Fruit fly (Drosophila melanogaster): ENCODE data around the gene Jon65Aii.

Gene Jon65Aii

DNA sequence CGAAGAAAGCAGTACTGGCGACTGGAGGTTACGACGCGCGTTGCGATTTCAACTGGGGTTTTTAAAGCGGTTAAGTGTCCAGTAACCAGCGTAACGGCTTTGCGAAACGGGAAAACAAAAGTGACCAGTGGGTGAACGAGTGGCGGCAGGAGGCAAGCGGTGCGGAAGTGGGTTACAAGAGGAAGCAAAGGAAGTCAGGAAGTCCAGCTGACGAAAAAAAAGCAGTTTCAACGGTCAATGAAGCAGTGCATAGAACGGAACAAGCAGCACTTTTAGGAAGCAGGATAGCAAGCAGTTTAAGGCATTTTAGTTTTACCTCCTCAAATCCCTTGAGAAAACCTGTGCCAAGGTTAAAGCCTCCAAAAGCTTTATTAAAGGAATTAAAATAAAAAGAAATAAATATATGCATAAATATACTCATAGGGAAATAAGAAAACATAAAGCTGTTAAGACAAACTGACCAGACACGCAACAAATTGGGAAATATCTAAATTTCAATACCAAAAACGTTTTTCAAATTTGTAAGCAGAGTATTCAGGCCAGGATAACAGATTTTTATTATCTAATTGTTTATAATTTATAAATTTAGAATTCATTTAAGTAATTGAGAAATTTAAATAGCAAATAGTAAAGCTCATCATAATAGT is 7.1 kb downstream of the Jon65Aii start, which contains the start of gene CG6592 (continued):
- TF ChIP-seq CG12391 (tag; optimal IDR thresholded peaks at IDR 0.05) (no peak), CG3847 (GFP tag; IDR thresholded peaks at IDR 0.05) (no peak), Camta (GFP tag; optimal IDR thresholded peaks at IDR 0.05) (peak; percentile 41), CG10543 (GFP tag; optimal IDR thresholded peaks at IDR 0.05) (no peak), CG31388 (GFP tag; optimal IDR thresholded peaks at IDR 0.05) (no peak), Hey (tag; optimal IDR thresholded peaks at IDR 0.05) (no peak), Doc2 (GFP tag; IDR thresholded peaks at IDR 0.05) (no peak), pnt (GFP tag; optimal IDR thresholded peaks at IDR 0.05) (no peak), pzg (GFP tag; optimal IDR thresholded peaks at IDR 0.05) (no peak), CG4820 (GFP tag; optimal IDR thresholded peaks at IDR 0.05) (peak; percentile 16), Dp (GFP tag; optimal IDR thresholded peaks at IDR 0.05) (no peak), CG2712 (tag; optimal IDR thresholded peaks at IDR 0.05) (no peak), CG31365 (tag; optimal IDR thresholded peaks at IDR 0.05) (peak; percentile 97), abd-A (tag; optimal IDR thresholded peaks at IDR 0.05) (no peak), en (GFP tag; optimal IDR thresholded peaks at IDR 0.05) (no peak), fd64A (GFP tag; optimal IDR thresholded peaks at IDR 0.05) (no peak), CG16815 (GFP tag; optimal IDR thresholded peaks at IDR 0.05) (peak; percentile 79), kay (GFP tag; optimal IDR thresholded peaks at IDR 0.05) (no peak), CG3726 (GFP tag; IDR thresholded peaks at IDR 0.05) (no peak), trh (GFP tag; optimal IDR thresholded peaks at IDR 0.05) (peak; percentile 16), C15 (GFP tag; IDR thresholded peaks at IDR 0.05) (no peak), Pdp1 (GFP tag; optimal IDR thresholded peaks at IDR 0.05) (peak in 1 of 2 experiments; percentile 8), Mes4 (GFP tag; optimal IDR thresholded peaks at IDR 0.05) (peak; percentile 60), E2f1 (GFP tag; IDR thresholded peaks at IDR 0.05) (no peak; the same call in 1 of the 2 replicates), run (tag; optimal IDR thresholded peaks at IDR 0.05) (no peak), CG15696 (tag; optimal IDR thresholded peaks at IDR 0.05) (peak; percentile 57), CG9215 (GFP tag; IDR thresholded peaks at IDR 0.05) (no peak), CG7372 (GFP tag; IDR thresholded peaks at IDR 0.05) (no peak), CG10565 (GFP tag; optimal IDR thresholded peaks at IDR 0.05) (no peak), CG10959 (GFP tag; IDR thresholded peaks at IDR 0.05) (peak; percentile 49; the same call in 1 of the 2 replicates), CG1603 (tag; optimal IDR thresholded peaks at IDR 0.05) (peak; percentile 52), CG17802 (tag; optimal IDR thresholded peaks at IDR 0.05) (peak; percentile 23), bbx (GFP tag; IDR thresholded peaks at IDR 0.05; ENCODE audit: partially characterized antibody) (no peak), CG17912 (GFP tag; optimal IDR thresholded peaks at IDR 0.05) (no peak), CG14014 (GFP tag; IDR thresholded peaks at IDR 0.05) (no peak), CG2678 (tag; optimal IDR thresholded peaks at IDR 0.05) (no peak), CG18599 (GFP tag; optimal IDR thresholded peaks at IDR 0.05) (no peak), sc (optimal IDR thresholded peaks at IDR 0.05) (no peak), sc (GFP tag; optimal IDR thresholded peaks at IDR 0.05) (peak; percentile 39), cwo (GFP tag; optimal IDR thresholded peaks at IDR 0.05) (no peak), dimm (GFP tag; IDR thresholded peaks at IDR 0.05) (no peak), ara (GFP tag; IDR thresholded peaks at IDR 0.05) (peak; percentile 47; the same call in 1 of the 2 replicates), CG4730 (GFP tag; IDR thresholded peaks at IDR 0.05) (no peak), corto (GFP tag; optimal IDR thresholded peaks at IDR 0.05) (no peak), tap (tag; optimal IDR thresholded peaks at IDR 0.05) (no peak), usp (GFP tag; optimal IDR thresholded peaks at IDR 0.05) (no peak), tll (GFP tag; optimal IDR thresholded peaks at IDR 0.05) (peak in 1 of 2 experiments; percentile 67), CG9727 (GFP tag; optimal IDR thresholded peaks at IDR 0.05) (peak; percentile 80), CG18619 (GFP tag; optimal IDR thresholded peaks at IDR 0.05) (peak; percentile 44), cad (GFP tag; optimal IDR thresholded peaks at IDR 0.05) (no peak)

Measured in whole organism, embryonic.